Worm (Caenorhabditis elegans) whole organism, L2 larva: ENCODE measurements around the gene nhr-238.

ENCODE experiments used
- ama-1 ChIP-seq: fragments of 150-350 bp; optimal IDR thresholded peaks from 2 replicates; lab custom pipeline; 2018; ENCODE audit warnings: inconsistent platforms
- ceh-82 ChIP-seq: fragments of 150-350 bp; optimal IDR thresholded peaks from 2 replicates; lab custom pipeline; 2014; ENCODE audit warnings: missing biosample characterization, missing genetic modification characterization
- dmd-4 ChIP-seq: sonication (generic microtip); optimal IDR thresholded peaks from 2 replicates; lab custom pipeline; 2017; ENCODE audit warnings: missing biosample characterization, missing genetic modification characterization
- elt-1 ChIP-seq: fragments of 150-350 bp; optimal IDR thresholded peaks from 2 replicates; lab custom pipeline; 2014; ENCODE audit warnings: missing biosample characterization, missing genetic modification characterization
- nhr-11 ChIP-seq: fragments of 150-350 bp; optimal IDR thresholded peaks from 2 replicates; lab custom pipeline; 2014; ENCODE audit warnings: missing biosample characterization, missing genetic modification characterization
- nhr-129 ChIP-seq: fragments of 150-350 bp; optimal IDR thresholded peaks from 2 replicates; lab custom pipeline; 2014; ENCODE audit warnings: missing biosample characterization, missing genetic modification characterization
- nhr-237 ChIP-seq: fragments of 150-350 bp; optimal IDR thresholded peaks from 2 replicates; lab custom pipeline; 2014; ENCODE audit warnings: missing biosample characterization, missing genetic modification characterization
- nhr-77 ChIP-seq: fragments of 150-350 bp; optimal IDR thresholded peaks from 2 replicates; lab custom pipeline; 2014; ENCODE audit warnings: missing biosample characterization, missing genetic modification characterization
- snpc-4 ChIP-seq: fragments of 150-350 bp; optimal IDR thresholded peaks from 2 replicates; lab custom pipeline; 2014; ENCODE audit warnings: missing biosample characterization, missing genetic modification characterization
- unc-39 ChIP-seq: fragments of 150-350 bp; optimal IDR thresholded peaks from 2 replicates; lab custom pipeline; 2014; ENCODE audit warnings: missing biosample characterization, missing genetic modification characterization
- zag-1 ChIP-seq: fragments of 150-350 bp; optimal IDR thresholded peaks from 2 replicates; lab custom pipeline; 2014; ENCODE audit warnings: missing biosample characterization, missing genetic modification characterization
- ztf-4 ChIP-seq: fragments of 150-350 bp; optimal IDR thresholded peaks from 2 replicates; lab custom pipeline; 2014; ENCODE audit warnings: missing biosample characterization, missing genetic modification characterization

- TF ChIP-seq zag-1 (tag; lab: Kevin White, UChicago) (no peak), nhr-129 (no peak), dmd-4 (tag; lab: Kevin White, UChicago) (no peak), nhr-77 (tag; lab: Kevin White, UChicago) (no peak), elt-1 (tag; lab: Kevin White, UChicago) (no peak), ama-1 (lab: Kevin White, UChicago) (no peak), snpc-4 (tag; lab: Kevin White, UChicago) (no peak), nhr-11 (tag; lab: Kevin White, UChicago) (no peak), unc-39 (no peak), ceh-82 (tag; lab: Kevin White, UChicago) (no peak), ztf-4 (tag; lab: Kevin White, UChicago) (no peak), nhr-237 (tag; lab: Kevin White, UChicago) (no peak)
These were observed 4.9 kb downstream of the nhr-238 start, which contains the start of gene nhr-110 for ce11 chrV:1624340-1624739.
